Worm (Caenorhabditis elegans): ENCODE measurements around the gene T21D12.7.

The T21D12.7 gene

DNA sequence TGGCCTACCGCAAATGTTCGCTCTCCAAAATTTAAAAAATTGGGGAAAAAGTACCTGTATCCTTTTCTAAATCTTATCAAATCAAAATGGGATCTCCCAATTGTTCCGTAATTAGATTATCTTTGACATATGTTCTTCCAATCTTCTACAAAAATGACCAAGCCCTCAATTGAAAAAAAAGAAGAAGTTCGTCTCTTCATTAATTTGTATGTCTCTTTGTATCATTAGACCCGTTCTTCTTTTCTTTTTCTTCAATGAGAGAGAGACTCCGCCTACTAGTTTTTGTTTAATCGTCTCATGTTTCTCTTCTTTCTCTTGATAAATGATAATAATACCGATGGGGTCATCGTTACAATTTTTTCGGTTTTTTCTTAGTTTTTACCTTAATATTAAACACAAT is 12.0 kb upstream of the T21D12.7 start:
- TF ChIP-seq jun-1 (tag; optimal IDR thresholded peaks at IDR 0.05) (no peak), elt-3 (tag; optimal IDR thresholded peaks at IDR 0.05) (peak in 2 of 6 experiments; percentile 0 to 55), lin-14 (GFP tag; optimal IDR thresholded peaks at IDR 0.05) (peak; percentile 27), aha-1 (tag; optimal IDR thresholded peaks at IDR 0.05) (no peak), rnt-1 (tag; optimal IDR thresholded peaks at IDR 0.05) (no peak), blmp-1 (tag; optimal IDR thresholded peaks at IDR 0.05) (peak; percentile 53)

DNA sequence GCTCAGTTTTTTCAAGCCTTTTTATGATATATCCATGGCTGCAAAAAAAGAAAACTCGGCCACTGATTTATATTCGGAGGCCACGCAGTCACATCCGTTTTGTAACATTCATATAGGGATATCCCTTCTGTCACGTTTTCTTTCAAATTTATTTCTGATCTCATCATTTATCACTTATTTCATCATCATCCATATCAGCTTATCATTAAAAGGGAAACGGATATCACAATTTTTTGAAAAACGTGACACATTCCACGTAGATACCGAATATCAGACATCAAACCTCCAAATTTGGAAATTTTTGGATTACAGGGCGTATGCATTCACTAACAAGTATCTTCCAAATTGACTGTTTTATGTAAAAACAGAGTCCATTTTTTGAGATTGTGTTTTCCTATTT is 11.5 kb upstream of the T21D12.7 start:
- TF ChIP-seq snu-23 (GFP tag; optimal IDR thresholded peaks at IDR 0.05) (no peak), lin-14 (GFP tag; optimal IDR thresholded peaks at IDR 0.05) (peak; percentile 32), lin-39 (tag; optimal IDR thresholded peaks at IDR 0.05) (no peak), nhr-28 (tag; optimal IDR thresholded peaks at IDR 0.05) (no peak), ceh-88 (GFP tag; IDR thresholded peaks at IDR 0.05) (no peak), C34B4.2 (tag; optimal IDR thresholded peaks at IDR 0.05) (no peak), egl-13 (tag; optimal IDR thresholded peaks at IDR 0.05) (peak; percentile 36), blmp-1 (tag; optimal IDR thresholded peaks at IDR 0.05) (peak; percentile 73), mep-1 (tag; optimal IDR thresholded peaks at IDR 0.05) (no peak), nhr-47 (tag; optimal IDR thresholded peaks at IDR 0.05) (peak; percentile 31), nhr-237 (tag; optimal IDR thresholded peaks at IDR 0.05) (no peak), nhr-85 (tag) (peak; percentile 40), elt-3 (tag; optimal IDR thresholded peaks at IDR 0.05) (peak in 3 of 6 experiments; percentile 44 to 83 (median 57)), nhr-71 (tag; optimal IDR thresholded peaks at IDR 0.05) (peak; percentile 55), C16A3.4 (tag; optimal IDR thresholded peaks at IDR 0.05) (no peak), ceh-82 (tag; optimal IDR thresholded peaks at IDR 0.05) (no peak), xbp-1 (tag; optimal IDR thresholded peaks at IDR 0.05) (no peak), nhr-20 (tag; optimal IDR thresholded peaks at IDR 0.05) (peak; percentile 9), efl-1 (optimal IDR thresholded peaks at IDR 0.05) (no peak), efl-1 (GFP tag; optimal IDR thresholded peaks at IDR 0.05 in 1 of 2) (peak in 1 of 2 experiments; percentile 78), nhr-12 (tag; optimal IDR thresholded peaks at IDR 0.05) (no peak), nhr-76 (tag; optimal IDR thresholded peaks at IDR 0.05) (no peak), ces-1 (GFP tag; optimal IDR thresholded peaks at IDR 0.05) (no peak), nhr-11 (tag; optimal IDR thresholded peaks at IDR 0.05) (no peak), isw-1 (GFP tag; IDR thresholded peaks at IDR 0.05) (no peak), ama-1 (optimal IDR thresholded peaks at IDR 0.05) (no peak), ceh-8 (GFP tag; optimal IDR thresholded peaks at IDR 0.05) (no peak), elt-2 (tag; optimal IDR thresholded peaks at IDR 0.05) (no peak), grh-1 (GFP tag; IDR thresholded peaks at IDR 0.05) (0 out of 2 replicates have a peak, but pooled peaks have one; percentile 24)

DNA sequence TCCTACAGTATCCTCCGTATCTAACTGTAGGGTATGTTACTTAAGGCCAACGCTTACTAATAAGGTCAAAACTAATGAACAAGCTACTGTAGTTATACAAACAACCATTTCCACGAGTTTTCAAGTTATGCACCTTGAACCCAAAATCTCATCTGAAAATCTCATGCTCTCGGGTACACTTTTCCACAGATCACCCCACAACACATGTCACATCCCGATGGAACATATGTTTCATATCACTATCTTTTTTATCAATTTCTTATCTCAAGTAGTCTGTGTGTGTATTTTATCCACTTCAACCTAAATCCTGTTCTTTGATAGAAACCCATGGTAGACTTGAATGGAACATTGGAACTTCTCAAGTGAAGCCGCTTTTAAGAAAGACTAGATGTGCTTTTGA is 9.1 kb upstream of the T21D12.7 start:
- TF ChIP-seq unc-62 (GFP tag; optimal IDR thresholded peaks at IDR 0.05) (no peak), dpl-1 (GFP tag; optimal IDR thresholded peaks at IDR 0.05) (no peak), ets-5 (GFP tag; IDR thresholded peaks at IDR 0.05) (no peak), ama-1 (optimal IDR thresholded peaks at IDR 0.05) (no peak), blmp-1 (tag; optimal IDR thresholded peaks at IDR 0.05) (no peak)

DNA sequence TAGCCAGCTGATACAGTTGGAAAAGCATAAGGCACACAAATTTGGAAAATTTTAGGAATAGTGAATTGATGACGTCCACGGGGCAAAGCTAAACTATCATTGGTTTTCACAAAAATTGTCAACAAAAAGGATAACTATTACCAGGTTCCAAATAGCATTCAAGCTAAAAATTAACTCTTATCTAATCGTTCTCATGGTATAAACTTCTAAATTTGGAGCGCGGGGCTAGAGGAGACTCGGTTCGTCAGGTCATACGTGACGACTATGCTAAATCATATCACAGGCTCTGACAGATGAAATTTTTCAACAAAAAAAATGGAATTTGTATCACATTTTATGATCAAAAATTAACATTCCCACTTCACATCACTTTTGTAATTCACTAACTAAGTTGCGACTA is 7.9 kb upstream of the T21D12.7 start:
- TF ChIP-seq efl-1 (optimal IDR thresholded peaks at IDR 0.05) (no peak), efl-1 (GFP tag; optimal IDR thresholded peaks at IDR 0.05 in 1 of 2) (peak in 1 of 2 experiments; percentile 91), nhr-85 (tag) (no peak), ceh-88 (GFP tag; IDR thresholded peaks at IDR 0.05) (no peak), nhr-11 (tag; optimal IDR thresholded peaks at IDR 0.05) (no peak), lin-15B (tag; optimal IDR thresholded peaks at IDR 0.05) (no peak), zag-1 (tag; optimal IDR thresholded peaks at IDR 0.05) (no peak), alr-1 (tag; optimal IDR thresholded peaks at IDR 0.05; ENCODE audit: borderline replicate concordance) (no peak)

All from whole organism, L1 larva.